Worm (Caenorhabditis elegans) whole organism, late embryonic: ENCODE data around the gene sas-4.

Source experiments
- F13H6.1 ChIP-seq: sonication (generic microtip); optimal IDR thresholded peaks from 2 replicates; lab custom pipeline; 2016; ENCODE audit warnings: missing genetic modification characterization, missing compliant biosample characterization
- K09A11.1 ChIP-seq: sonication (generic microtip); optimal IDR thresholded peaks from 2 replicates; lab custom pipeline; 2017; ENCODE audit warnings: antibody characterized with exemption, mild to moderate bottlenecking, missing genetic modification characterization, missing compliant biosample characterization; ENCODE audit not compliant: insufficient read depth
- T23F11.4 ChIP-seq: fragments of 200-800 bp; sonication (Bioruptor generic); optimal IDR thresholded peaks from 2 replicates; lab custom pipeline; 2018; ENCODE audit warnings: mild to moderate bottlenecking, missing genetic modification characterization, missing compliant biosample characterization
- Y22D7AL.16 ChIP-seq: sonication (generic microtip); optimal IDR thresholded peaks from 2 replicates; lab custom pipeline; 2016; ENCODE audit warnings: missing genetic modification characterization, missing compliant biosample characterization
- ceh-14 ChIP-seq: sonication (generic microtip); optimal IDR thresholded peaks from 2 replicates; lab custom pipeline; 2016; ENCODE audit warnings: missing genotype, missing genetic modification characterization, missing compliant biosample characterization
- ceh-18 ChIP-seq: sonication (generic microtip); optimal IDR thresholded peaks from 2 replicates; lab custom pipeline; 2016; ENCODE audit warnings: missing genetic modification characterization, missing compliant biosample characterization
- ceh-24 ChIP-seq: sonication (generic microtip); optimal IDR thresholded peaks from 2 replicates; lab custom pipeline; 2016; ENCODE audit warnings: mild to moderate bottlenecking, missing genetic modification characterization, missing compliant biosample characterization
- ceh-30 ChIP-seq: fragments of 150-350 bp; optimal IDR thresholded peaks from 2 replicates; lab custom pipeline; 2014; ENCODE audit warnings: missing biosample characterization, missing genetic modification characterization
- ceh-34 ChIP-seq: sonication (generic microtip); optimal IDR thresholded peaks from 2 replicates; lab custom pipeline; 2016; ENCODE audit warnings: mild to moderate bottlenecking, missing genetic modification characterization, missing compliant biosample characterization
- ceh-45 ChIP-seq: fragments of 200-800 bp; sonication (Bioruptor generic); IDR thresholded peaks from 2 replicates; pipeline ENCODE4 v1.3.6; 2022; ENCODE audit warnings: missing genetic modification reagents, missing genetic modification characterization, missing compliant biosample characterization
- ceh-48 ChIP-seq: sonication (generic microtip); optimal IDR thresholded peaks from 2 replicates; lab custom pipeline; 2016; ENCODE audit warnings: missing genetic modification characterization, inconsistent platforms, missing compliant biosample characterization
- ceh-6 ChIP-seq: fragments of 200-800 bp; sonication (Bioruptor generic); optimal IDR thresholded peaks from 2 replicates; lab custom pipeline; 2018; ENCODE audit warnings: mild to moderate bottlenecking, missing genetic modification characterization, missing compliant biosample characterization
- ceh-9 ChIP-seq: sonication (generic microtip); optimal IDR thresholded peaks from 2 replicates; lab custom pipeline; 2016; ENCODE audit warnings: mild to moderate bottlenecking, missing genetic modification characterization, inconsistent platforms, missing compliant biosample characterization
- dmd-4 ChIP-seq: sonication (generic microtip); optimal IDR thresholded peaks from 2 replicates; lab custom pipeline; 2016; ENCODE audit warnings: borderline replicate concordance, missing genetic modification characterization, missing compliant biosample characterization
- dve-1 ChIP-seq: sonication (generic microtip); optimal IDR thresholded peaks from 2 replicates; lab custom pipeline; 2017; ENCODE audit warnings: antibody characterized with exemption, mild to moderate bottlenecking, missing genetic modification characterization, missing compliant biosample characterization
- elt-4 ChIP-seq: sonication (generic microtip); optimal IDR thresholded peaks from 2 replicates; lab custom pipeline; 2016; ENCODE audit warnings: missing genetic modification characterization, missing compliant biosample characterization
- ets-4 ChIP-seq: sonication (generic microtip); optimal IDR thresholded peaks from 2 replicates; lab custom pipeline; 2016; ENCODE audit warnings: missing genetic modification characterization, missing compliant biosample characterization
- fax-1 ChIP-seq: sonication (generic microtip); optimal IDR thresholded peaks from 2 replicates; lab custom pipeline; 2016; ENCODE audit warnings: missing genotype, missing genetic modification characterization, missing compliant biosample characterization
- fkh-6 ChIP-seq: sonication (generic microtip); optimal IDR thresholded peaks from 2 replicates; lab custom pipeline; 2016; ENCODE audit warnings: missing genetic modification characterization, missing compliant biosample characterization
- hlh-13 ChIP-seq: fragments of 200-800 bp; sonication (Bioruptor generic); optimal IDR thresholded peaks from 2 replicates; lab custom pipeline; 2018; ENCODE audit warnings: mild to moderate bottlenecking, missing genetic modification characterization, missing compliant biosample characterization
- hlh-15 ChIP-seq: sonication (generic microtip); optimal IDR thresholded peaks from 2 replicates; lab custom pipeline; 2016; ENCODE audit warnings: missing genetic modification characterization, missing compliant biosample characterization
- hlh-8 ChIP-seq: sonication (generic microtip); optimal IDR thresholded peaks from 2 replicates; lab custom pipeline; 2016; ENCODE audit warnings: missing genotype, missing genetic modification characterization, missing compliant biosample characterization
- lin-11 ChIP-seq: fragments of 200-800 bp; sonication (Bioruptor generic); optimal IDR thresholded peaks from 2 replicates; lab custom pipeline; 2018; ENCODE audit warnings: mild to moderate bottlenecking, missing genetic modification characterization, missing compliant biosample characterization
- madf-2 ChIP-seq: sonication (generic microtip); optimal IDR thresholded peaks from 2 replicates; lab custom pipeline; 2017; ENCODE audit warnings: missing genetic modification characterization, missing compliant biosample characterization
- mec-3 ChIP-seq: sonication (generic microtip); optimal IDR thresholded peaks from 2 replicates; lab custom pipeline; 2016; ENCODE audit warnings: borderline replicate concordance, missing genetic modification characterization, missing compliant biosample characterization
- nfya-1 ChIP-seq: sonication (generic microtip); optimal IDR thresholded peaks from 2 replicates; lab custom pipeline; 2017; ENCODE audit warnings: missing genetic modification characterization, mild to moderate bottlenecking, missing compliant biosample characterization, antibody characterized with exemption, moderate library complexity
- nhr-11 ChIP-seq: fragments of 150-350 bp; optimal IDR thresholded peaks from 2 replicates; lab custom pipeline; 2014; ENCODE audit warnings: missing biosample characterization, missing genetic modification characterization
- odd-2 ChIP-seq: sonication (generic microtip); optimal IDR thresholded peaks from 2 replicates; lab custom pipeline; 2017; ENCODE audit warnings: antibody characterized with exemption, mild to moderate bottlenecking, missing genetic modification characterization, missing compliant biosample characterization
- pat-9 ChIP-seq: fragments of 200-800 bp; sonication (Bioruptor generic); optimal IDR thresholded peaks from 2 replicates; lab custom pipeline; 2018; ENCODE audit warnings: mild to moderate bottlenecking, missing genetic modification characterization, moderate library complexity, missing compliant biosample characterization
- pax-1 ChIP-seq: fragments of 150-350 bp; optimal IDR thresholded peaks from 2 replicates; lab custom pipeline; 2014; ENCODE audit warnings: missing biosample characterization, missing genetic modification characterization
- ref-2 ChIP-seq: sonication (generic microtip); optimal IDR thresholded peaks from 2 replicates; lab custom pipeline; 2016; ENCODE audit warnings: missing genetic modification characterization, missing compliant biosample characterization
- rnt-1 ChIP-seq: sonication (generic microtip); optimal IDR thresholded peaks from 2 replicates; lab custom pipeline; 2016; ENCODE audit warnings: missing genetic modification characterization, missing compliant biosample characterization
- ttx-3 ChIP-seq: sonication (generic microtip); optimal IDR thresholded peaks from 2 replicates; lab custom pipeline; 2016; ENCODE audit warnings: missing genetic modification reagents, missing genetic modification characterization, missing compliant biosample characterization
- unc-3 ChIP-seq, 2 experiments: fragments of 200-800 bp in 1 of 2; sonication (Bioruptor generic) in 1 of 2; sonication (generic microtip) in 1 of 2; conservative IDR thresholded peaks in 1 of 2; optimal IDR thresholded peaks in 1 of 2; 2 replicates each; pipeline versions ENCODE4 v1.3.6 to Lab custom; 2016 to 2022; ENCODE audit warnings: missing compliant biosample characterization in 2 of 2, missing genetic modification characterization in 2 of 2, missing genetic modification reagents in 1 of 2
- unc-42 ChIP-seq: sonication (generic microtip); optimal IDR thresholded peaks from 2 replicates; lab custom pipeline; 2016; ENCODE audit warnings: missing genotype, missing genetic modification characterization, missing compliant biosample characterization
- unc-86 ChIP-seq: sonication (generic microtip); optimal IDR thresholded peaks from 2 replicates; lab custom pipeline; 2016; ENCODE audit warnings: missing genetic modification characterization, missing compliant biosample characterization
- ztf-16 ChIP-seq: sonication (generic microtip); optimal IDR thresholded peaks from 2 replicates; lab custom pipeline; 2017; ENCODE audit warnings: missing genetic modification characterization, missing compliant biosample characterization

sas-4 gene

DNA sequence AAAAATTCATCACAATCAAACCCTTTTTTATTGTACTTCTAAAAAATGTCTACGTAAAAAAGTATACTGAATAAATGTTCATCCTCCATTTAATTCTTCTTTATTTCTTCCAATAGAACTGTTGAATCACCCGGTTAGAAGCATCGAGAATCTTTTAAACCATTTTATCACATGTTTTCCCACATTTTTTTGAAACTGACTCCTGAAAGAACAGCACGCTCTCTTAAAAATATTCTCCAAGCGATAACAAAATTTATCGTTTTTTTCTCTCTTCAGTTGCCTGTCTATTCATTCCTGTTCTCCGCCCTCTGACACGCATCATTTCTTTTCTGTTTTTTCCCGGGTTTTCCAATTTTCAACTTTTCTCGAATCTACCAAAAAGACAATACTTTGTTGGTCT is 6.0 kb upstream of the sas-4 start, which contains the start of gene F10E9.12:
Gene F10E9.12 (plus strand): TSS at position 131 of the 400 bp plus-strand sequence.
- TF ChIP-seq unc-3 (GFP tag; conservative IDR thresholded peaks at IDR 0.05; lab: Robert Waterston, UW) = no peak
- TF ChIP-seq unc-3 (tag; optimal IDR thresholded peaks at IDR 0.05; lab: Kevin White, UChicago) = no peak
- TF ChIP-seq madf-2 (tag; lab: Kevin White, UChicago) = no peak
- TF ChIP-seq ceh-14 (tag; lab: Kevin White, UChicago) = no peak
- no peak for TF ChIP-seq lin-11 (tag; lab: Kevin White, UChicago)
- no peak for TF ChIP-seq nhr-11 (tag; lab: Kevin White, UChicago)
- TF ChIP-seq elt-4 (tag; lab: Kevin White, UChicago) = no peak
- TF ChIP-seq odd-2 (tag; lab: Kevin White, UChicago) = no peak
- TF ChIP-seq ets-4 (tag; lab: Kevin White, UChicago) = no peak
- TF ChIP-seq ceh-9 (tag; lab: Kevin White, UChicago) = no peak

- TF ChIP-seq F13H6.1 (tag; lab: Kevin White, UChicago) = no peak
- TF ChIP-seq unc-42 (tag; lab: Kevin White, UChicago) = no peak
- no peak for TF ChIP-seq dmd-4
- TF ChIP-seq rnt-1 (tag; lab: Kevin White, UChicago) = no peak
- TF ChIP-seq pat-9 = no peak
- no peak for TF ChIP-seq ztf-16
- no peak for TF ChIP-seq ceh-34 (tag; lab: Kevin White, UChicago)
- TF ChIP-seq fax-1 (tag; lab: Kevin White, UChicago) = no peak
- TF ChIP-seq ttx-3 = no peak
Measured at ce11 chrIII:8322645-8323213, 4.3 kb upstream of the sas-4 start, which contains the start of gene F10E9.1. Gene F10E9.1 (plus strand): TSS chrIII:8323163.

- TF ChIP-seq ttx-3 = no peak
- TF ChIP-seq dmd-4 = no peak
- no peak for TF ChIP-seq ceh-48 (tag; lab: Kevin White, UChicago)
- no peak for TF ChIP-seq rnt-1 (tag; lab: Kevin White, UChicago)
- no peak for TF ChIP-seq ceh-6 (GFP tag; lab: Kevin White, UChicago)
- no peak for TF ChIP-seq hlh-13 (GFP tag; lab: Kevin White, UChicago)
- no peak for TF ChIP-seq dve-1 (tag; lab: Kevin White, UChicago)
- no peak for TF ChIP-seq pax-1 (tag; lab: Kevin White, UChicago)
- no peak for TF ChIP-seq ref-2 (tag; lab: Kevin White, UChicago)
- no peak for TF ChIP-seq K09A11.1 (tag; lab: Kevin White, UChicago)
- no peak for TF ChIP-seq T23F11.4
Measured at ce11 chrIII:8321225-8321624, 2.8 kb upstream of the sas-4 start.

DNA sequence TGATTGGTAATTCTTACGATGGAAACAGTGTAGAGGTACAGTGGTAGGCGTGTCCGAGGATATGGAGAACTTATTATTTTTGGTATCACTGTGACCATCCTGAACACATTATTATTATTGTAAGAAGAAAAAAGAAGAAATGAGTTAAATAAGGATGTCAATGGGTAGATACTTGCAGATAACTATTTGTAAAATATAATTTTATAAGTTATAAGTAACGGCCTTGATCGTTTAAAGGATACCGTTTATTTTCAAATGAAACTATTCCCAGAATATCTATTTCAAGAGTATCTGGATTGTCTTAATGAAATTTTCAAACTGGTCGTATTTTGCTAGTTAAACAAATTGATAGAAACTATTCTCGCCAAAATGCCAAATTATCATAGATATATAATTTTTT is 1.8 kb upstream of the sas-4 start, which contains the start of gene F10E9.10:
Gene F10E9.10 (minus strand): TSS at position 101 of the 400 bp plus-strand sequence.
- TF ChIP-seq mec-3 (tag; lab: Kevin White, UChicago) (no peak), ceh-45 (GFP tag; lab: Robert Waterston, UW) (no peak), ztf-16 (no peak), ceh-30 (tag; lab: Kevin White, UChicago) (no peak), unc-86 (tag; lab: Kevin White, UChicago) (no peak), fax-1 (tag; lab: Kevin White, UChicago) (no peak), ceh-18 (no peak), elt-4 (tag; lab: Kevin White, UChicago) (no peak), ceh-9 (tag; lab: Kevin White, UChicago) (no peak), ceh-24 (tag; lab: Kevin White, UChicago) (no peak), Y22D7AL.16 (tag; lab: Kevin White, UChicago) (no peak), hlh-15 (tag; lab: Kevin White, UChicago) (no peak), fkh-6 (no peak), nfya-1 (tag; lab: Kevin White, UChicago) (no peak), hlh-8 (tag; lab: Kevin White, UChicago) (no peak)
